Fruit fly (Drosophila melanogaster): ENCODE measurements around the gene bdwf.

Gene bdwf

DNA sequence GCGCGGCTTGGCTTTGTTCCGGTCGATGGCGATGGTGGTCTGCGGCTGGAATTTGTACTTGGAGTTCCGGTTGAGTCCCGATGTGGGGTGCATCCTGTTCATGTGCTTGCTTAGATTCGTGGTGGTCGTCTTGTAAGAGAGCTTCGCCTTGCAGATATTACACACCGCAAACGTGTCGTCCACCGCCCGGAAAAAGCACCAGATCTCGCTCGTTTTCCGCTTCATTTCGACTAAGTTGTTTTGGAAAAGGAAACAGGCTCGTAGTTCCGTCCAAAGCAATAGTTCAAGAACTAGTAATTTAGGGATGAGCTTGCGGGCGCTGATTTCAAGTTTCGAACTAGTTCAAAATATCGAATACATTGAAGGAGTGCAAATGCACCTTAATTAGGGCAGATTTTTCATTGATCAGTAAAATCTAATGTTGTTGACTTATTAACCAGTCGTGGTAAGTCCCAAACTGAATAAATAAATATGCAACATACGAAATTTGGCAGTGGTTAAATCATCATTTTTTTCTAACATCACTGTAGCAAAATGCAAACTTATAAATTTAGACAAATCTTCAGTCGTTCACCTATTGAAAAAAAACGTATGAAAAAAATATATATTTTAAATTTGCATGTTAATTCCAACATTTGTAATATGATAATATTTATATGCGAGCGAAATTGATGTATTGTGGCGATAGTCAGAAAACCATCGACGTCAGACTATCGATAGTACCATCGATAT lies at the start of gene bdwf, which contains the start of gene Patr-1 (continued):
- peak in 1 of 2 experiments; percentile 17 for TF ChIP-seq Pdp1 (GFP tag; optimal IDR thresholded peaks at IDR 0.05)
- no peak for TF ChIP-seq Lim3 (GFP tag; IDR thresholded peaks at IDR 0.05)
- no peak for TF ChIP-seq hkb (optimal IDR thresholded peaks at IDR 0.05)
- TF ChIP-seq hkb (GFP tag; IDR thresholded peaks at IDR 0.05), result no peak
- peak; percentile 16 for TF ChIP-seq disco-r (GFP tag; optimal IDR thresholded peaks at IDR 0.05)
- no peak for TF ChIP-seq CG1792 (GFP tag; optimal IDR thresholded peaks at IDR 0.05)
- no peak for TF ChIP-seq CG7745 (tag; optimal IDR thresholded peaks at IDR 0.05)
- no peak for TF ChIP-seq D19B (GFP tag; optimal IDR thresholded peaks at IDR 0.05)
- TF ChIP-seq Deaf1 (tag; optimal IDR thresholded peaks at IDR 0.05), result no peak
- peak; percentile 36 for TF ChIP-seq sug (tag; optimal IDR thresholded peaks at IDR 0.05)
- no peak for TF ChIP-seq CG8359 (GFP tag; optimal IDR thresholded peaks at IDR 0.05; ENCODE audit: borderline replicate concordance)
- TF ChIP-seq CG12104 (GFP tag; optimal IDR thresholded peaks at IDR 0.05), result no peak
- no peak for TF ChIP-seq CG11398 (GFP tag; optimal IDR thresholded peaks at IDR 0.05)
- no peak for TF ChIP-seq Nf-YB (GFP tag; optimal IDR thresholded peaks at IDR 0.05)
- peak; percentile 43 for TF ChIP-seq Sox100B (GFP tag; optimal IDR thresholded peaks at IDR 0.05)
- TF ChIP-seq CG17829 (tag; optimal IDR thresholded peaks at IDR 0.05), result peak; percentile 35
- TF ChIP-seq CG11560 (tag; IDR thresholded peaks at IDR 0.05), result peak; percentile 59; the same call in 1 of the 3 replicates
- TF ChIP-seq CG34224 (GFP tag; IDR thresholded peaks at IDR 0.05; ENCODE audit: partially characterized antibody), result peak; percentile 89
- TF ChIP-seq HHEX (GFP tag; optimal IDR thresholded peaks at IDR 0.05), result no peak
- 0 out of 2 replicates have a peak, but pooled peaks have one; percentile 16 for TF ChIP-seq CG17328 (GFP tag; IDR thresholded peaks at IDR 0.05)
- TF ChIP-seq salm (tag; optimal IDR thresholded peaks at IDR 0.05), result no peak
- TF ChIP-seq Dip2 (GFP tag; IDR thresholded peaks at IDR 0.05), result no peak
- TF ChIP-seq CG15479 (GFP tag; optimal IDR thresholded peaks at IDR 0.05), result no peak
- peak; percentile 2 for TF ChIP-seq zfh2 (GFP tag; optimal IDR thresholded peaks at IDR 0.05)
- no peak for TF ChIP-seq sqz (GFP tag; optimal IDR thresholded peaks at IDR 0.05)
- TF ChIP-seq CG42726 (GFP tag; IDR thresholded peaks at IDR 0.05; ENCODE audit: partially characterized antibody), result peak; percentile 93
- TF ChIP-seq gsb (GFP tag; IDR thresholded peaks at IDR 0.05), result no peak
- no peak for TF ChIP-seq Nf-YA (GFP tag; IDR thresholded peaks at IDR 0.05)
- TF ChIP-seq Bgb (GFP tag; IDR thresholded peaks at IDR 0.05; ENCODE audit: partially characterized antibody), result peak; percentile 89
- TF ChIP-seq Gug (GFP tag; IDR thresholded peaks at IDR 0.05), result no peak; the same call in 3 of the 4 replicates
- peak; percentile 52 for TF ChIP-seq CG2120 (GFP tag; optimal IDR thresholded peaks at IDR 0.05)
- TF ChIP-seq GATAe (GFP tag; conservative IDR thresholded peaks at IDR 0.05), result no peak
- no peak for TF ChIP-seq ems (GFP tag; optimal IDR thresholded peaks at IDR 0.05)
- TF ChIP-seq Ets65A (GFP tag), result peak; percentile 85
- peak; percentile 81; the same call in 2 of the 3 replicates for TF ChIP-seq zen2 (GFP tag; IDR thresholded peaks at IDR 0.05; ENCODE audit: partially characterized antibody)
- no peak for TF ChIP-seq CG9215 (GFP tag; IDR thresholded peaks at IDR 0.05)
- TF ChIP-seq jing (GFP tag; optimal IDR thresholded peaks at IDR 0.05), result no peak
- TF ChIP-seq CG6654 (GFP tag; optimal IDR thresholded peaks at IDR 0.05), result no peak
- no peak for TF ChIP-seq Antp (GFP tag; optimal IDR thresholded peaks at IDR 0.05)
- no peak for TF ChIP-seq CG8388 (GFP tag; optimal IDR thresholded peaks at IDR 0.05)
- TF ChIP-seq chif (GFP tag; optimal IDR thresholded peaks at IDR 0.05), result no peak
- TF ChIP-seq ssp (GFP tag; IDR thresholded peaks at IDR 0.05), result no peak
- peak; percentile 92 for TF ChIP-seq CG6791 (GFP tag; IDR thresholded peaks at IDR 0.05; ENCODE audit: partially characterized antibody)
- TF ChIP-seq Stat92E (GFP tag; optimal IDR thresholded peaks at IDR 0.05), result no peak
- no peak for TF ChIP-seq CG12769 (tag; optimal IDR thresholded peaks at IDR 0.05)
- no peak for TF ChIP-seq CG10565 (GFP tag; optimal IDR thresholded peaks at IDR 0.05)
- TF ChIP-seq CG18599 (GFP tag; optimal IDR thresholded peaks at IDR 0.05), result no peak
- peak; percentile 95 for TF ChIP-seq BEAF-32 (GFP tag; optimal IDR thresholded peaks at IDR 0.05)
- no peak for TF ChIP-seq tio (GFP tag; optimal IDR thresholded peaks at IDR 0.05)
